Fruit fly (Drosophila melanogaster) whole organism, prepupa: Measurements from ENCODE around the gene CG12402.

Source experiments
- CG10631 ChIP-seq: fragments of 200-800 bp; sonication (Bioruptor generic); optimal IDR thresholded peaks from 2 replicates; lab custom pipeline; 2016; ENCODE audit warnings: missing biosample characterization, missing genetic modification characterization
- CG15336 ChIP-seq: fragments of 200-800 bp; sonication (Bioruptor generic); IDR thresholded peaks from 2 replicates; pipeline ENCODE4 v1.3.6; 2022; ENCODE audit warnings: missing biosample characterization, missing genetic modification characterization
- CG16779 ChIP-seq: fragments of 200-800 bp; sonication (Bioruptor generic); optimal IDR thresholded peaks from 3 replicates; lab custom pipeline; 2017; ENCODE audit warnings: missing biosample characterization, mild to moderate bottlenecking, missing genetic modification characterization
- CG6163 ChIP-seq: fragments of 200-800 bp; sonication (Bioruptor generic); IDR thresholded peaks from 3 replicates; pipeline ENCODE4 v1.3.6; 2022; ENCODE audit warnings: missing biosample characterization, missing genetic modification characterization
- Eip78C ChIP-seq: fragments of 200-800 bp; sonication (Bioruptor generic); peaks from one replicate; lab custom pipeline; 2016; ENCODE audit warnings: missing biosample characterization, missing genetic modification characterization
- Gug ChIP-seq: fragments of 200-800 bp; sonication (Bioruptor generic); IDR thresholded peaks from 2 replicates; pipeline ENCODE4 v1.3.6; 2022; ENCODE audit warnings: missing biosample characterization, missing genetic modification characterization
- Met ChIP-seq: fragments of 200-800 bp; sonication (Bioruptor generic); optimal IDR thresholded peaks from 3 replicates; lab custom pipeline; 2016; ENCODE audit warnings: missing biosample characterization, missing genetic modification characterization
- achi ChIP-seq: fragments of 200-800 bp; sonication (Bioruptor generic); optimal IDR thresholded peaks from 3 replicates; lab custom pipeline; 2016; ENCODE audit warnings: missing biosample characterization, missing genetic modification characterization
- dac ChIP-seq: fragments of 200-800 bp; sonication (Bioruptor generic); optimal IDR thresholded peaks from 2 replicates; lab custom pipeline; 2017; ENCODE audit warnings: missing biosample characterization, mild to moderate bottlenecking, missing genetic modification characterization
- esn ChIP-seq: fragments of 200-800 bp; sonication (Bioruptor generic); optimal IDR thresholded peaks from 2 replicates; lab custom pipeline; 2016; ENCODE audit warnings: missing biosample characterization, mild to moderate bottlenecking, missing genetic modification characterization, moderate library complexity
- fd59A ChIP-seq: fragments of 200-800 bp; sonication (Bioruptor generic); optimal IDR thresholded peaks from 2 replicates; lab custom pipeline; 2017; ENCODE audit warnings: missing biosample characterization, mild to moderate bottlenecking, missing genetic modification characterization, missing genetic modification reagents
- spab ChIP-seq: fragments of 200-800 bp; sonication (Bioruptor generic); optimal IDR thresholded peaks from 2 replicates; lab custom pipeline; 2017; ENCODE audit warnings: missing biosample characterization, mild to moderate bottlenecking, missing genetic modification characterization, missing genetic modification reagents

- TF ChIP-seq Eip78C (GFP tag; lab: Kevin White, UChicago) (no peak), Gug (GFP tag; lab: Robert Waterston, UW) (no peak), Met (GFP tag; lab: Kevin White, UChicago) (no peak), CG16779 (tag; lab: Kevin White, UChicago) (no peak), achi (GFP tag; lab: Kevin White, UChicago) (no peak), fd59A (GFP tag; lab: Kevin White, UChicago) (no peak), esn (no peak), dac (GFP tag; lab: Kevin White, UChicago) (no peak), CG6163 (GFP tag; lab: Robert Waterston, UW) (no peak), spab (GFP tag; lab: Kevin White, UChicago) (no peak), CG10631 (GFP tag; lab: Kevin White, UChicago) (no peak), CG15336 (GFP tag; lab: Robert Waterston, UW) (no peak)
These were observed 46.2 kb upstream of the CG12402 start, which contains the start of gene CG44215 for dm6 chr3R:14154341-14154740.
